Worm (Caenorhabditis elegans) whole organism, late embryonic: Measurements from ENCODE around the gene F46B6.10.

Experiments used
- C38D4.7 ChIP-seq: fragments of 200-800 bp; sonication (Bioruptor generic); optimal IDR thresholded peaks from 2 replicates; lab custom pipeline; 2018; ENCODE audit warnings: mild to moderate bottlenecking, missing genetic modification characterization, moderate library complexity, missing compliant biosample characterization
- K02D7.2 ChIP-seq: sonication (generic microtip); optimal IDR thresholded peaks from 2 replicates; lab custom pipeline; 2017; ENCODE audit warnings: mild to moderate bottlenecking, missing genetic modification characterization, missing compliant biosample characterization
- K09A11.1 ChIP-seq: sonication (generic microtip); optimal IDR thresholded peaks from 2 replicates; lab custom pipeline; 2017; ENCODE audit warnings: antibody characterized with exemption, mild to moderate bottlenecking, missing genetic modification characterization, missing compliant biosample characterization; ENCODE audit not compliant: insufficient read depth
- T23F11.4 ChIP-seq: fragments of 200-800 bp; sonication (Bioruptor generic); optimal IDR thresholded peaks from 2 replicates; lab custom pipeline; 2018; ENCODE audit warnings: mild to moderate bottlenecking, missing genetic modification characterization, missing compliant biosample characterization
- Y22D7AL.16 ChIP-seq: sonication (generic microtip); optimal IDR thresholded peaks from 2 replicates; lab custom pipeline; 2016; ENCODE audit warnings: missing genetic modification characterization, missing compliant biosample characterization
- ahr-1 ChIP-seq: sonication (generic microtip); optimal IDR thresholded peaks from 2 replicates; lab custom pipeline; 2016; ENCODE audit warnings: missing genetic modification characterization, missing compliant biosample characterization
- ama-1 ChIP-seq: fragments of 150-350 bp; optimal IDR thresholded peaks from 2 replicates; lab custom pipeline; 2014
- ceh-19 ChIP-seq: fragments of 200-800 bp; sonication (Bioruptor generic); optimal IDR thresholded peaks from 2 replicates; lab custom pipeline; 2018; ENCODE audit warnings: mild to moderate bottlenecking, missing genetic modification characterization, missing compliant biosample characterization
- ceh-24 ChIP-seq: sonication (generic microtip); optimal IDR thresholded peaks from 2 replicates; lab custom pipeline; 2016; ENCODE audit warnings: mild to moderate bottlenecking, missing genetic modification characterization, missing compliant biosample characterization
- ceh-30 ChIP-seq: fragments of 150-350 bp; optimal IDR thresholded peaks from 2 replicates; lab custom pipeline; 2014; ENCODE audit warnings: missing biosample characterization, missing genetic modification characterization
- ceh-31 ChIP-seq: sonication (generic microtip); optimal IDR thresholded peaks from 2 replicates; lab custom pipeline; 2016; ENCODE audit warnings: missing genetic modification characterization, missing compliant biosample characterization
- ceh-45 ChIP-seq: fragments of 200-800 bp; sonication (Bioruptor generic); IDR thresholded peaks from 2 replicates; pipeline ENCODE4 v1.3.6; 2022; ENCODE audit warnings: missing genetic modification reagents, missing genetic modification characterization, missing compliant biosample characterization
- ceh-48 ChIP-seq: sonication (generic microtip); optimal IDR thresholded peaks from 2 replicates; lab custom pipeline; 2016; ENCODE audit warnings: missing genetic modification characterization, inconsistent platforms, missing compliant biosample characterization
- ceh-6 ChIP-seq: fragments of 200-800 bp; sonication (Bioruptor generic); optimal IDR thresholded peaks from 2 replicates; lab custom pipeline; 2018; ENCODE audit warnings: mild to moderate bottlenecking, missing genetic modification characterization, missing compliant biosample characterization
- ceh-9 ChIP-seq: sonication (generic microtip); optimal IDR thresholded peaks from 2 replicates; lab custom pipeline; 2016; ENCODE audit warnings: mild to moderate bottlenecking, missing genetic modification characterization, inconsistent platforms, missing compliant biosample characterization
- elt-4 ChIP-seq: sonication (generic microtip); optimal IDR thresholded peaks from 2 replicates; lab custom pipeline; 2016; ENCODE audit warnings: missing genetic modification characterization, missing compliant biosample characterization
- ets-4 ChIP-seq: sonication (generic microtip); optimal IDR thresholded peaks from 2 replicates; lab custom pipeline; 2016; ENCODE audit warnings: missing genetic modification characterization, missing compliant biosample characterization
- eyg-1 ChIP-seq: sonication (generic microtip); optimal IDR thresholded peaks from 2 replicates; lab custom pipeline; 2016; ENCODE audit warnings: missing genotype, missing genetic modification characterization, missing compliant biosample characterization
- fax-1 ChIP-seq: sonication (generic microtip); optimal IDR thresholded peaks from 2 replicates; lab custom pipeline; 2016; ENCODE audit warnings: missing genotype, missing genetic modification characterization, missing compliant biosample characterization
- hlh-13 ChIP-seq: fragments of 200-800 bp; sonication (Bioruptor generic); optimal IDR thresholded peaks from 2 replicates; lab custom pipeline; 2018; ENCODE audit warnings: mild to moderate bottlenecking, missing genetic modification characterization, missing compliant biosample characterization
- hlh-6 ChIP-seq: sonication (generic microtip); optimal IDR thresholded peaks from 2 replicates; lab custom pipeline; 2016; ENCODE audit warnings: missing genotype, missing genetic modification characterization, missing compliant biosample characterization
- lim-6 ChIP-seq: sonication (generic microtip); optimal IDR thresholded peaks from 2 replicates; lab custom pipeline; 2016; ENCODE audit warnings: missing genetic modification characterization, missing compliant biosample characterization
- lin-11 ChIP-seq: fragments of 200-800 bp; sonication (Bioruptor generic); optimal IDR thresholded peaks from 2 replicates; lab custom pipeline; 2018; ENCODE audit warnings: mild to moderate bottlenecking, missing genetic modification characterization, missing compliant biosample characterization
- madf-2 ChIP-seq: sonication (generic microtip); optimal IDR thresholded peaks from 2 replicates; lab custom pipeline; 2017; ENCODE audit warnings: missing genetic modification characterization, missing compliant biosample characterization
- mec-3 ChIP-seq: sonication (generic microtip); optimal IDR thresholded peaks from 2 replicates; lab custom pipeline; 2016; ENCODE audit warnings: borderline replicate concordance, missing genetic modification characterization, missing compliant biosample characterization
- odd-2 ChIP-seq: sonication (generic microtip); optimal IDR thresholded peaks from 2 replicates; lab custom pipeline; 2017; ENCODE audit warnings: antibody characterized with exemption, mild to moderate bottlenecking, missing genetic modification characterization, missing compliant biosample characterization
- pat-9 ChIP-seq: fragments of 200-800 bp; sonication (Bioruptor generic); optimal IDR thresholded peaks from 2 replicates; lab custom pipeline; 2018; ENCODE audit warnings: mild to moderate bottlenecking, missing genetic modification characterization, moderate library complexity, missing compliant biosample characterization
- pha-2 ChIP-seq: sonication (generic microtip); optimal IDR thresholded peaks from 2 replicates; lab custom pipeline; 2017; ENCODE audit warnings: mild to moderate bottlenecking, missing genetic modification characterization, missing compliant biosample characterization
- pha-4 ChIP-seq: fragments of 150-350 bp; optimal IDR thresholded peaks from 2 replicates; lab custom pipeline; 2018; ENCODE audit warnings: missing biosample characterization, missing genetic modification reagents, missing genetic modification characterization
- pqm-1 ChIP-seq: sonication (generic microtip); optimal IDR thresholded peaks from 2 replicates; lab custom pipeline; 2016; ENCODE audit warnings: missing genetic modification characterization, missing compliant biosample characterization
- pros-1 ChIP-seq: fragments of 150-350 bp; optimal IDR thresholded peaks from 2 replicates; lab custom pipeline; 2014; ENCODE audit warnings: missing biosample characterization, missing genetic modification reagents, missing genetic modification characterization
- ref-2 ChIP-seq: sonication (generic microtip); optimal IDR thresholded peaks from 2 replicates; lab custom pipeline; 2016; ENCODE audit warnings: missing genetic modification characterization, missing compliant biosample characterization
- sdc-2 ChIP-seq: sonication (generic microtip); optimal IDR thresholded peaks from 2 replicates; lab custom pipeline; 2016; ENCODE audit warnings: missing genotype, missing genetic modification characterization, missing compliant biosample characterization
- tbx-7 ChIP-seq: sonication (generic microtip); optimal IDR thresholded peaks from 2 replicates; lab custom pipeline; 2016; ENCODE audit warnings: missing genotype, missing genetic modification characterization, missing compliant biosample characterization
- ttx-3 ChIP-seq: sonication (generic microtip); optimal IDR thresholded peaks from 2 replicates; lab custom pipeline; 2016; ENCODE audit warnings: missing genetic modification reagents, missing genetic modification characterization, missing compliant biosample characterization
- unc-42 ChIP-seq: sonication (generic microtip); optimal IDR thresholded peaks from 2 replicates; lab custom pipeline; 2016; ENCODE audit warnings: missing genotype, missing genetic modification characterization, missing compliant biosample characterization
- unc-55 ChIP-seq: sonication (generic microtip); optimal IDR thresholded peaks from 2 replicates; lab custom pipeline; 2017; ENCODE audit warnings: missing biosample characterization, missing genetic modification reagents, missing genetic modification characterization
- unc-86 ChIP-seq: sonication (generic microtip); optimal IDR thresholded peaks from 2 replicates; lab custom pipeline; 2016; ENCODE audit warnings: missing genetic modification characterization, missing compliant biosample characterization

The F46B6.10 gene

ce11 chrV:9821724-9822123, 19.9 kb upstream of the F46B6.10 start, which contains the start of gene str-193:
str-193 (minus strand) TSS chrV:9821824.
- TF ChIP-seq T23F11.4 (GFP tag; lab: Kevin White, UChicago) (no peak), madf-2 (tag; lab: Kevin White, UChicago) (no peak), ref-2 (tag; lab: Kevin White, UChicago) (no peak), pha-2 (tag; lab: Kevin White, UChicago) (no peak), lin-11 (tag; lab: Kevin White, UChicago) (no peak), ceh-6 (GFP tag; lab: Kevin White, UChicago) (no peak), pha-4 (tag; lab: Kevin White, UChicago) (no peak), tbx-7 (tag; lab: Kevin White, UChicago) (no peak), sdc-2 (tag; lab: Kevin White, UChicago) (no peak), K02D7.2 (tag; lab: Kevin White, UChicago) (no peak), K09A11.1 (no peak), pqm-1 (tag; lab: Kevin White, UChicago) (no peak), unc-55 (GFP tag; lab: Kevin White, UChicago) (no peak), ceh-30 (tag; lab: Kevin White, UChicago) (no peak), ttx-3 (tag; lab: Kevin White, UChicago) (no peak)

- TF ChIP-seq mec-3 (tag; lab: Kevin White, UChicago) (no peak), ceh-9 (tag; lab: Kevin White, UChicago) (no peak), ceh-31 (tag; lab: Kevin White, UChicago) (no peak), lim-6 (no peak), elt-4 (tag; lab: Kevin White, UChicago) (no peak), ceh-30 (tag; lab: Kevin White, UChicago) (no peak), ceh-24 (no peak), unc-42 (tag; lab: Kevin White, UChicago) (no peak)
Measured at ce11 chrV:9816390-9816789, 14.5 kb upstream of the F46B6.10 start, which contains the start of gene sru-31. sru-31 (plus strand) TSS chrV:9816690.

- TF ChIP-seq pha-4 (tag; lab: Kevin White, UChicago) (no peak), ceh-48 (tag; lab: Kevin White, UChicago) (no peak), ceh-30 (tag; lab: Kevin White, UChicago) (no peak), tbx-7 (tag; lab: Kevin White, UChicago) (no peak), ceh-45 (GFP tag; lab: Robert Waterston, UW) (no peak), sdc-2 (tag; lab: Kevin White, UChicago) (no peak), fax-1 (tag; lab: Kevin White, UChicago) (no peak), odd-2 (tag; lab: Kevin White, UChicago) (no peak), hlh-13 (GFP tag; lab: Kevin White, UChicago) (no peak), ama-1 (lab: Kevin White, UChicago) (no peak), ahr-1 (tag; lab: Kevin White, UChicago) (no peak), eyg-1 (tag; lab: Kevin White, UChicago) (no peak), ceh-19 (GFP tag; lab: Kevin White, UChicago) (no peak), elt-4 (tag; lab: Kevin White, UChicago) (no peak), unc-86 (tag; lab: Kevin White, UChicago) (no peak), ets-4 (no peak), pat-9 (tag; lab: Kevin White, UChicago) (no peak)
Measured at ce11 chrV:9813527-9813926, 11.7 kb upstream of the F46B6.10 start, which contains the start of gene sru-30. sru-30 (plus strand) TSS chrV:9813827.

- TF ChIP-seq unc-42 (tag; lab: Kevin White, UChicago): no peak
- TF ChIP-seq C38D4.7 (GFP tag; lab: Kevin White, UChicago): no peak
- no peak for TF ChIP-seq hlh-6 (tag; lab: Kevin White, UChicago)
- TF ChIP-seq ceh-19 (GFP tag; lab: Kevin White, UChicago): no peak
- TF ChIP-seq lin-11 (tag; lab: Kevin White, UChicago): no peak
- no peak for TF ChIP-seq T23F11.4 (GFP tag; lab: Kevin White, UChicago)
- no peak for TF ChIP-seq Y22D7AL.16 (tag; lab: Kevin White, UChicago)
- TF ChIP-seq pros-1: no peak
- TF ChIP-seq ama-1 (lab: Kevin White, UChicago): no peak
- TF ChIP-seq ceh-9 (tag; lab: Kevin White, UChicago): no peak
Measured at ce11 chrV:9812216-9812615, 10.4 kb upstream of the F46B6.10 start.
